Worm (Caenorhabditis elegans): ENCODE results near the gene srbc-21.

ce11 chrV:2146795-2147194 lies 8.5 kb upstream of the srbc-21 start, which contains the start of gene srbc-20:
- TF ChIP-seq ref-1 (GFP tag; conservative IDR thresholded peaks at IDR 0.05) (no peak), ztf-29 (GFP tag; IDR thresholded peaks at IDR 0.05) (no peak), T22C8.4 (GFP tag; IDR thresholded peaks at IDR 0.05) (no peak), tab-1 (GFP tag; IDR thresholded peaks at IDR 0.05) (no peak), flt-1 (GFP tag; IDR thresholded peaks at IDR 0.05) (no peak), med-1 (GFP tag; optimal IDR thresholded peaks at IDR 0.05; ENCODE audit: insufficient read depth) (no peak), cog-1 (tag; optimal IDR thresholded peaks at IDR 0.05) (no peak), ztf-23 (GFP tag; IDR thresholded peaks at IDR 0.05) (no peak)

Measured in whole organism, midembryonic.